Worm (Caenorhabditis elegans) whole organism, L3 larva: ENCODE measurements around the gene F35A5.1.

Source experiments
- ZK546.5 ChIP-seq: sonication (generic microtip); optimal IDR thresholded peaks from 2 replicates; lab custom pipeline; 2017; ENCODE audit warnings: missing biosample characterization, missing genetic modification characterization
- ama-1 ChIP-seq: fragments of 150-350 bp; optimal IDR thresholded peaks from 2 replicates; lab custom pipeline; 2018
- ceh-16 ChIP-seq: sonication (generic microtip); optimal IDR thresholded peaks from 2 replicates; lab custom pipeline; 2017; ENCODE audit warnings: missing biosample characterization, missing genetic modification characterization
- ceh-28 ChIP-seq: fragments of 150-350 bp; optimal IDR thresholded peaks from 2 replicates; lab custom pipeline; 2014; ENCODE audit warnings: missing biosample characterization, missing genetic modification reagents, missing genetic modification characterization
- egl-27 ChIP-seq: sonication (generic microtip); optimal IDR thresholded peaks from 4 replicates; lab custom pipeline; 2017; ENCODE audit warnings: missing biosample characterization, missing genetic modification reagents, missing genetic modification characterization
- egl-5 ChIP-seq: fragments of 150-350 bp; optimal IDR thresholded peaks from 2 replicates; lab custom pipeline; 2017; ENCODE audit warnings: missing biosample characterization, missing genetic modification reagents, missing genetic modification characterization, inconsistent platforms
- elt-2 ChIP-seq: sonication (generic microtip); optimal IDR thresholded peaks from 2 replicates; lab custom pipeline; 2016; ENCODE audit warnings: missing genetic modification reagents, mild to moderate bottlenecking, missing genetic modification characterization, missing compliant biosample characterization
- eor-1 ChIP-seq, 2 experiments: fragments of 150-350 bp; optimal IDR thresholded peaks; 2 replicates each; lab custom pipeline; 2014 to 2018; ENCODE audit warnings: missing biosample characterization in 2 of 2, missing genetic modification characterization in 2 of 2
- fkh-10 ChIP-seq: sonication (generic microtip); optimal IDR thresholded peaks from 2 replicates; lab custom pipeline; 2017; ENCODE audit warnings: missing biosample characterization, missing genetic modification reagents, missing genetic modification characterization
- fos-1 ChIP-seq: fragments of 150-350 bp; optimal IDR thresholded peaks from 2 replicates; lab custom pipeline; 2014; ENCODE audit warnings: missing biosample characterization, missing genetic modification characterization
- jun-1 ChIP-seq: fragments of 150-350 bp; optimal IDR thresholded peaks from 2 replicates; lab custom pipeline; 2014; ENCODE audit warnings: missing biosample characterization, missing genetic modification reagents, missing genetic modification characterization
- lin-15B ChIP-seq: fragments of 150-350 bp; optimal IDR thresholded peaks from 2 replicates; lab custom pipeline; 2014; ENCODE audit warnings: missing biosample characterization, missing genetic modification characterization
- lin-39 ChIP-seq: fragments of 150-350 bp; optimal IDR thresholded peaks from 2 replicates; lab custom pipeline; 2018; ENCODE audit warnings: missing biosample characterization, missing genetic modification reagents, missing genetic modification characterization
- lsy-12 ChIP-seq: sonication (generic microtip); optimal IDR thresholded peaks from 2 replicates; lab custom pipeline; 2016; ENCODE audit warnings: mild to moderate bottlenecking, missing genetic modification characterization, missing compliant biosample characterization
- mdl-1 ChIP-seq: fragments of 150-350 bp; optimal IDR thresholded peaks from 2 replicates; lab custom pipeline; 2014; ENCODE audit warnings: missing biosample characterization, missing genetic modification characterization
- nfya-1 ChIP-seq: sonication (generic microtip); optimal IDR thresholded peaks from 2 replicates; lab custom pipeline; 2017; ENCODE audit warnings: missing genetic modification characterization, mild to moderate bottlenecking, missing compliant biosample characterization, antibody characterized with exemption, moderate library complexity; ENCODE audit not compliant: insufficient read depth
- nhr-12 ChIP-seq: fragments of 150-350 bp; optimal IDR thresholded peaks from 2 replicates; lab custom pipeline; 2014; ENCODE audit warnings: missing biosample characterization, missing genetic modification characterization
- nhr-237 ChIP-seq: fragments of 150-350 bp; optimal IDR thresholded peaks from 2 replicates; lab custom pipeline; 2014; ENCODE audit warnings: missing biosample characterization, missing genetic modification characterization
- nhr-28 ChIP-seq: fragments of 150-350 bp; optimal IDR thresholded peaks from 2 replicates; lab custom pipeline; 2014; ENCODE audit warnings: missing biosample characterization, missing genetic modification characterization
- nhr-43 ChIP-seq: sonication (generic microtip); optimal IDR thresholded peaks from 2 replicates; lab custom pipeline; 2016; ENCODE audit warnings: mild to moderate bottlenecking, missing genetic modification characterization, missing compliant biosample characterization; ENCODE audit not compliant: poor library complexity, severe bottlenecking
- nhr-67 ChIP-seq: fragments of 150-350 bp; optimal IDR thresholded peaks from 2 replicates; lab custom pipeline; 2014; ENCODE audit warnings: missing biosample characterization, missing genetic modification characterization
- pha-4 ChIP-seq: fragments of 150-350 bp; optimal IDR thresholded peaks from 2 replicates; lab custom pipeline; 2014; ENCODE audit warnings: missing biosample characterization, missing genetic modification reagents, missing genetic modification characterization
- pqm-1 ChIP-seq: fragments of 150-350 bp; optimal IDR thresholded peaks from 2 replicates; lab custom pipeline; 2017; ENCODE audit warnings: missing biosample characterization, missing genetic modification characterization, inconsistent platforms
- sea-2 ChIP-seq: fragments of 150-350 bp; sonication (generic microtip); optimal IDR thresholded peaks from 4 replicates; lab custom pipeline; 2014; ENCODE audit warnings: missing biosample characterization, missing genetic modification reagents, missing genetic modification characterization
- skn-1 ChIP-seq: fragments of 150-350 bp; optimal IDR thresholded peaks from 2 replicates; lab custom pipeline; 2014; ENCODE audit warnings: missing biosample characterization, missing genetic modification characterization
- tbx-2 ChIP-seq: sonication (generic microtip); optimal IDR thresholded peaks from 2 replicates; lab custom pipeline; 2016; ENCODE audit warnings: mild to moderate bottlenecking, missing genetic modification characterization, missing compliant biosample characterization
- unc-39 ChIP-seq: sonication (generic microtip); optimal IDR thresholded peaks from 4 replicates; lab custom pipeline; 2017; ENCODE audit warnings: missing biosample characterization, missing genetic modification characterization
- unc-62 ChIP-seq: fragments of 150-350 bp; sonication (generic microtip); optimal IDR thresholded peaks from 4 replicates; lab custom pipeline; 2014; ENCODE audit warnings: missing biosample characterization, missing genetic modification reagents, missing genetic modification characterization
- ztf-11 ChIP-seq: fragments of 150-350 bp; optimal IDR thresholded peaks from 2 replicates; lab custom pipeline; 2014; ENCODE audit warnings: missing biosample characterization, missing genetic modification characterization
- ztf-4 ChIP-seq: fragments of 150-350 bp; optimal IDR thresholded peaks from 2 replicates; lab custom pipeline; 2014; ENCODE audit warnings: missing biosample characterization, missing genetic modification characterization

Gene F35A5.1

ce11 chrX:3820666-3821065, 13.4 kb downstream of the F35A5.1 start:
- TF ChIP-seq ZK546.5 (tag; lab: Kevin White, UChicago) (no peak), nhr-237 (tag; lab: Kevin White, UChicago) (no peak), pha-4 (peak; percentile 61), fkh-10 (GFP tag; lab: Kevin White, UChicago) (no peak), pqm-1 (tag; lab: Kevin White, UChicago) (peak; percentile 69), fos-1 (tag; lab: Kevin White, UChicago) (no peak), ztf-4 (tag; lab: Kevin White, UChicago) (no peak), tbx-2 (tag; lab: Kevin White, UChicago) (no peak), elt-2 (tag; lab: Kevin White, UChicago) (peak; percentile 91), mdl-1 (tag; lab: Kevin White, UChicago) (no peak), nfya-1 (no peak)

- TF ChIP-seq fkh-10 (GFP tag; lab: Kevin White, UChicago) (no peak), lsy-12 (no peak), egl-5 (tag; lab: Kevin White, UChicago) (no peak), lin-15B (tag; lab: Kevin White, UChicago) (no peak), nhr-43 (no peak), egl-27 (tag; lab: Kevin White, UChicago) (no peak), mdl-1 (tag; lab: Kevin White, UChicago) (no peak), ceh-28 (tag; lab: Kevin White, UChicago) (no peak), nhr-12 (tag; lab: Kevin White, UChicago) (no peak)
These were observed 14.3 kb downstream of the F35A5.1 start for ce11 chrX:3821609-3822008.

ce11 chrX:3822061-3822460, 14.8 kb downstream of the F35A5.1 start:
- TF ChIP-seq ama-1 (lab: Kevin White, UChicago) (no peak), pha-4 (peak; percentile 14), nhr-12 (tag; lab: Kevin White, UChicago) (no peak), pqm-1 (tag; lab: Kevin White, UChicago) (peak; percentile 45), nhr-67 (no peak), eor-1 (tag; optimal IDR thresholded peaks at IDR 0.05; lab: Kevin White, UChicago) (no peak), elt-2 (tag; lab: Kevin White, UChicago) (peak; percentile 71), mdl-1 (tag; lab: Kevin White, UChicago) (no peak), ceh-16 (no peak), sea-2 (GFP tag; lab: Kevin White, UChicago) (no peak), lsy-12 (no peak), lin-15B (tag; lab: Kevin White, UChicago) (no peak)

- TF ChIP-seq pqm-1 (tag; lab: Kevin White, UChicago) (peak; percentile 99), elt-2 (tag; lab: Kevin White, UChicago) (peak; percentile 100), skn-1 (tag; lab: Kevin White, UChicago) (peak; percentile 67), pha-4 (peak; percentile 81), nhr-67 (no peak), ceh-28 (tag; lab: Kevin White, UChicago) (no peak), ZK546.5 (tag; lab: Kevin White, UChicago) (no peak), unc-39 (tag; lab: Kevin White, UChicago) (no peak), ztf-11 (tag; lab: Kevin White, UChicago) (no peak), jun-1 (peak; percentile 83)
These were observed 16.6 kb downstream of the F35A5.1 start for ce11 chrX:3823869-3824268.

ce11 chrX:3824443-3824842, 17.2 kb downstream of the F35A5.1 start:
- TF ChIP-seq lin-39 (tag; lab: Kevin White, UChicago) (peak; percentile 6), egl-5 (tag; lab: Kevin White, UChicago) (peak; percentile 36), tbx-2 (tag; lab: Kevin White, UChicago) (no peak), pha-4 (peak; percentile 14), nhr-43 (peak; percentile 72), nhr-28 (tag; lab: Kevin White, UChicago) (no peak), nfya-1 (peak; percentile 8)

ce11 chrX:3824907-3825689, 17.8 kb downstream of the F35A5.1 start:
- TF ChIP-seq unc-62 (GFP tag; lab: Kevin White, UChicago) (no peak), nfya-1 (no peak), pqm-1 (tag; lab: Kevin White, UChicago) (peak; percentile 79), elt-2 (tag; lab: Kevin White, UChicago) (peak; percentile 79)
- TF ChIP-seq, all 47 proteins: peak for 2
